Fruit fly (Drosophila melanogaster) whole organism, adult: Measurements from ENCODE around the gene Uvrag.

Experiments used
- CG11617 ChIP-seq: fragments of 200-800 bp; sonication (Bioruptor generic); optimal IDR thresholded peaks from 2 replicates; lab custom pipeline; 2017; ENCODE audit warnings: mild to moderate bottlenecking, missing biosample characterization, missing genetic modification reagents, missing genetic modification characterization
- CG12768 ChIP-seq: fragments of 200-800 bp; sonication (Bioruptor generic); optimal IDR thresholded peaks from 2 replicates; lab custom pipeline; 2017; ENCODE audit warnings: missing biosample characterization, missing genetic modification characterization, mild to moderate bottlenecking, moderate library complexity, missing genetic modification reagents
- CG14711 ChIP-seq: fragments of 200-800 bp; sonication (Bioruptor generic); optimal IDR thresholded peaks from 2 replicates; lab custom pipeline; 2018; ENCODE audit warnings: missing biosample characterization, mild to moderate bottlenecking, missing genetic modification characterization, moderate library complexity
- CG1620 ChIP-seq: fragments of 200-800 bp; sonication (Bioruptor generic); optimal IDR thresholded peaks from 2 replicates; lab custom pipeline; 2016; ENCODE audit warnings: missing biosample characterization, missing genetic modification characterization
- CG33017 ChIP-seq: fragments of 200-800 bp; sonication (Bioruptor generic); optimal IDR thresholded peaks from 2 replicates; lab custom pipeline; 2018; ENCODE audit warnings: missing biosample characterization, mild to moderate bottlenecking, missing genetic modification characterization, moderate library complexity
- CG5204 ChIP-seq: fragments of 200-800 bp; sonication (Bioruptor generic); optimal IDR thresholded peaks from 2 replicates; lab custom pipeline; 2016; ENCODE audit warnings: missing biosample characterization, missing genetic modification characterization
- CG7045 ChIP-seq: fragments of 200-800 bp; sonication (Bioruptor generic); optimal IDR thresholded peaks from 2 replicates; lab custom pipeline; 2017; ENCODE audit warnings: missing biosample characterization, mild to moderate bottlenecking, missing genetic modification characterization
- CG7101 ChIP-seq: fragments of 200-800 bp; sonication (Bioruptor generic); optimal IDR thresholded peaks from 2 replicates; lab custom pipeline; 2018; ENCODE audit warnings: missing biosample characterization, mild to moderate bottlenecking, missing genetic modification characterization, moderate library complexity
- Clk ChIP-seq: fragments of 200-800 bp; sonication (Bioruptor generic); optimal IDR thresholded peaks from 2 replicates; lab custom pipeline; 2017; ENCODE audit warnings: missing biosample characterization, missing genetic modification characterization
- Crg-1 ChIP-seq: fragments of 200-800 bp; sonication (Bioruptor generic); optimal IDR thresholded peaks from 2 replicates; lab custom pipeline; 2016; ENCODE audit warnings: missing biosample characterization, missing genetic modification characterization
- Hr96 ChIP-seq: fragments of 200-800 bp; sonication (Bioruptor generic); optimal IDR thresholded peaks from 2 replicates; lab custom pipeline; 2016; ENCODE audit warnings: missing biosample characterization, missing genetic modification characterization
- Mnt ChIP-seq: fragments of 200-800 bp; sonication (Bioruptor generic); optimal IDR thresholded peaks from 2 replicates; lab custom pipeline; 2016; ENCODE audit warnings: missing biosample characterization, mild to moderate bottlenecking, missing genetic modification characterization
- bab1 ChIP-seq: fragments of 200-800 bp; sonication (Bioruptor generic); optimal IDR thresholded peaks from 3 replicates; lab custom pipeline; 2019; ENCODE audit warnings: missing biosample characterization, mild to moderate bottlenecking, missing genetic modification characterization, moderate library complexity
- cic ChIP-seq: fragments of 200-800 bp; sonication (Bioruptor generic); optimal IDR thresholded peaks from 2 replicates; lab custom pipeline; 2017; ENCODE audit warnings: missing biosample characterization, mild to moderate bottlenecking, missing genetic modification characterization, moderate library complexity
- cnc ChIP-seq, 2 experiments: fragments of >200 bp; optimal IDR thresholded peaks; 2 replicates each; lab custom pipeline; 2017
- kay ChIP-seq: fragments of 200-800 bp; sonication (Bioruptor generic); peaks from one replicate; lab custom pipeline; 2016; ENCODE audit warnings: missing biosample characterization, missing genetic modification characterization, borderline replicate concordance
- ovo ChIP-seq: fragments of 200-800 bp; sonication (Bioruptor generic); optimal IDR thresholded peaks from 2 replicates; lab custom pipeline; 2016; ENCODE audit warnings: missing biosample characterization, missing genetic modification characterization
- pad ChIP-seq: fragments of 200-800 bp; sonication (Bioruptor generic); optimal IDR thresholded peaks from 3 replicates; lab custom pipeline; 2017; ENCODE audit warnings: missing biosample characterization, missing genetic modification characterization, mild to moderate bottlenecking, moderate library complexity, missing genetic modification reagents
- tj ChIP-seq: fragments of 200-800 bp; sonication (Bioruptor generic); optimal IDR thresholded peaks from 3 replicates; lab custom pipeline; 2017; ENCODE audit warnings: missing biosample characterization, mild to moderate bottlenecking, missing genetic modification characterization, moderate library complexity
- toe ChIP-seq: fragments of 200-800 bp; sonication (Bioruptor generic); optimal IDR thresholded peaks from 2 replicates; lab custom pipeline; 2016; ENCODE audit warnings: missing biosample characterization, missing genetic modification characterization

Uvrag gene

dm6 chr2L:13259643-13260042 is 26.9 kb upstream of the Uvrag start, which contains the start of gene CG31730:
Gene CG31730 (minus strand): TSS chr2L:13259743.
- TF ChIP-seq CG5204: no peak
- no peak for TF ChIP-seq Crg-1
- no peak for TF ChIP-seq pad (GFP tag; lab: Kevin White, UChicago)
- no peak for TF ChIP-seq ovo (GFP tag; lab: Kevin White, UChicago)
- TF ChIP-seq Mnt (GFP tag; lab: Kevin White, UChicago): no peak
- TF ChIP-seq tj: no peak
- TF ChIP-seq toe (GFP tag; lab: Kevin White, UChicago): no peak
- TF ChIP-seq cic (GFP tag; lab: Kevin White, UChicago): no peak
- no peak for TF ChIP-seq Hr96 (GFP tag; lab: Kevin White, UChicago)
- no peak for TF ChIP-seq CG1620 (GFP tag; lab: Kevin White, UChicago)
- TF ChIP-seq CG11617 (GFP tag; lab: Kevin White, UChicago): no peak
- TF ChIP-seq CG7045 (GFP tag; lab: Kevin White, UChicago): no peak

- no peak for TF ChIP-seq Hr96 (GFP tag; lab: Kevin White, UChicago)
- TF ChIP-seq CG33017 (tag; lab: Kevin White, UChicago): no peak
- TF ChIP-seq tj: no peak
- no peak for TF ChIP-seq CG14711 (tag; lab: Kevin White, UChicago)
- TF ChIP-seq kay (GFP tag; lab: Kevin White, UChicago): no peak
- TF ChIP-seq toe (GFP tag; lab: Kevin White, UChicago): no peak
- TF ChIP-seq bab1 (GFP tag; lab: Kevin White, UChicago): no peak
- no peak for TF ChIP-seq CG5204
Measured at dm6 chr2L:13260740-13261139, 25.8 kb upstream of the Uvrag start, which contains the start of gene CG44085. Gene CG44085 (plus strand): TSS chr2L:13261008.

- TF ChIP-seq Hr96 (GFP tag; lab: Kevin White, UChicago): no peak
- no peak for TF ChIP-seq CG11617 (GFP tag; lab: Kevin White, UChicago)
- no peak for TF ChIP-seq CG1620 (GFP tag; lab: Kevin White, UChicago)
- TF ChIP-seq CG7101: no peak
- no peak for TF ChIP-seq bab1 (GFP tag; lab: Kevin White, UChicago)
- no peak for TF ChIP-seq pad (GFP tag; lab: Kevin White, UChicago)
- no peak for TF ChIP-seq ovo (GFP tag; lab: Kevin White, UChicago)
- TF ChIP-seq cnc (optimal IDR thresholded peaks at IDR 0.05; lab: Kevin White, UChicago): no peak
- TF ChIP-seq Clk (GFP tag; lab: Kevin White, UChicago): no peak
- no peak for TF ChIP-seq CG33017 (tag; lab: Kevin White, UChicago)
- no peak for TF ChIP-seq CG7045 (GFP tag; lab: Kevin White, UChicago)
- no peak for TF ChIP-seq cic (GFP tag; lab: Kevin White, UChicago)
- TF ChIP-seq Crg-1: no peak
Measured at dm6 chr2L:13265776-13266175, 20.8 kb upstream of the Uvrag start, which contains the start of gene CG31848. Gene CG31848 (minus strand): TSS chr2L:13265876.

dm6 chr2L:13266627-13267026 is 19.9 kb upstream of the Uvrag start:
- TF ChIP-seq bab1 (GFP tag; lab: Kevin White, UChicago) (no peak), Hr96 (GFP tag; lab: Kevin White, UChicago) (no peak), kay (GFP tag; lab: Kevin White, UChicago) (no peak), CG14711 (tag; lab: Kevin White, UChicago) (no peak), ovo (GFP tag; lab: Kevin White, UChicago) (no peak), cnc (optimal IDR thresholded peaks at IDR 0.05; lab: Kevin White, UChicago) (no peak), CG12768 (GFP tag; lab: Kevin White, UChicago) (no peak), tj (no peak), cic (GFP tag; lab: Kevin White, UChicago) (no peak), toe (GFP tag; lab: Kevin White, UChicago) (no peak)

dm6 chr2L:13268040-13268652 is 18.4 kb upstream of the Uvrag start:
- no peak for TF ChIP-seq CG7045 (GFP tag; lab: Kevin White, UChicago)
- TF ChIP-seq Crg-1: no peak
- no peak for TF ChIP-seq CG12768 (GFP tag; lab: Kevin White, UChicago)
- no peak for TF ChIP-seq CG7101
- no peak for TF ChIP-seq CG33017 (tag; lab: Kevin White, UChicago)
- no peak for TF ChIP-seq Clk (GFP tag; lab: Kevin White, UChicago)
- TF ChIP-seq kay (GFP tag; lab: Kevin White, UChicago): no peak
- no peak for TF ChIP-seq CG1620 (GFP tag; lab: Kevin White, UChicago)
- TF ChIP-seq bab1 (GFP tag; lab: Kevin White, UChicago): no peak
- TF ChIP-seq CG11617 (GFP tag; lab: Kevin White, UChicago): no peak

dm6 chr2L:13272541-13272940 is 14.0 kb upstream of the Uvrag start:
- TF ChIP-seq pad (GFP tag; lab: Kevin White, UChicago) (no peak), CG12768 (GFP tag; lab: Kevin White, UChicago) (no peak), ovo (GFP tag; lab: Kevin White, UChicago) (no peak)

- TF ChIP-seq Mnt (GFP tag; lab: Kevin White, UChicago) (no peak), Clk (GFP tag; lab: Kevin White, UChicago) (no peak), bab1 (GFP tag; lab: Kevin White, UChicago) (no peak), CG7045 (GFP tag; lab: Kevin White, UChicago) (no peak)
Measured at dm6 chr2L:13285791-13286190, 786 bp upstream of the Uvrag start.
